Fruit fly (Drosophila melanogaster): Measurements from ENCODE around the gene CG31145.

CG31145 gene

dm6 chr3R:23694579-23695033 is 25.1 kb upstream of the CG31145 start, which contains the start of gene CG10254 (continued):
- peak; percentile 99 for TF ChIP-seq CG15514 (GFP tag; optimal IDR thresholded peaks at IDR 0.05)
- TF ChIP-seq phol (tag; optimal IDR thresholded peaks at IDR 0.05), result peak; percentile 28
- no peak for TF ChIP-seq Rfx (GFP tag; IDR thresholded peaks at IDR 0.05)
- TF ChIP-seq Ptx1 (GFP tag; IDR thresholded peaks at IDR 0.05), result no peak
- no peak for TF ChIP-seq CG6272 (GFP tag; IDR thresholded peaks at IDR 0.05)
- peak; percentile 95 for TF ChIP-seq grn (GFP tag; optimal IDR thresholded peaks at IDR 0.05)
- TF ChIP-seq CG3995 (GFP tag; optimal IDR thresholded peaks at IDR 0.05), result peak; percentile 50
- peak; percentile 35 for TF ChIP-seq CG12659 (GFP tag; optimal IDR thresholded peaks at IDR 0.05)
- TF ChIP-seq Stat92E (GFP tag; optimal IDR thresholded peaks at IDR 0.05), result no peak
- peak; percentile 55 for TF ChIP-seq bigmax (GFP tag; optimal IDR thresholded peaks at IDR 0.05)
- peak; percentile 33 for TF ChIP-seq CG7928 (GFP tag; optimal IDR thresholded peaks at IDR 0.05)
- peak; percentile 87 for TF ChIP-seq gfzf (GFP tag; optimal IDR thresholded peaks at IDR 0.05)
- TF ChIP-seq CG17385 (GFP tag; optimal IDR thresholded peaks at IDR 0.05), result no peak
- TF ChIP-seq stwl (tag; optimal IDR thresholded peaks at IDR 0.05), result peak; percentile 38
- TF ChIP-seq onecut (GFP tag; IDR thresholded peaks at IDR 0.05), result peak; percentile 64; the same call in 1 of the 2 replicates
- TF ChIP-seq E2f2 (GFP tag; IDR thresholded peaks at IDR 0.05), result peak; percentile 90
- peak; percentile 30 for TF ChIP-seq CG14710 (tag; optimal IDR thresholded peaks at IDR 0.05)
- TF ChIP-seq CG13287 (GFP tag; IDR thresholded peaks at IDR 0.05; ENCODE audit: partially characterized antibody), result peak; percentile 34; the same call in 1 of the 2 replicates
- no peak for TF ChIP-seq tll (GFP tag; optimal IDR thresholded peaks at IDR 0.05)
- peak; percentile 38; the same call in 1 of the 4 replicates for TF ChIP-seq chinmo (GFP tag; IDR thresholded peaks at IDR 0.05; ENCODE audit: partially characterized antibody)
- peak; percentile 45 for TF ChIP-seq YL-1 (GFP tag; optimal IDR thresholded peaks at IDR 0.05)

DNA sequence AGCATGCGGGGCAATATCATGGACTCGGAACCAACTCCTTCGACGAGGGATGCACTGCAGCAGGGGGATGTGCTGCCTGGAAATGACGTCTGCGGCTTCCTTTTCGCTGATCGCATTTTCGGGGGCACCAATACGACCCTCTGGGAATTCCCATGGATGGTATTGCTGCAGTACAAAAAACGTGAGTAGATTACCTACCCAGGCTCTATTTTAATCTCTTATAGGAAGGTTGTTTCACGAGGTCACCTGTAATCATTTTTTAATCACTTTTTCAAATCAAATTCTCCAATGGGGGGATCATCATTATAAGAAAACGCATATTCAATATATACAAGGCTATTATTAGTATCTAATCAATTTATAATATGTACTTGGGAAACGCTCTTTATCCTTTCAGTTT is 17.5 kb upstream of the CG31145 start:
- TF ChIP-seq Ets65A (GFP tag), result peak; percentile 70
- no peak for TF ChIP-seq shn (GFP tag; optimal IDR thresholded peaks at IDR 0.05)

DNA sequence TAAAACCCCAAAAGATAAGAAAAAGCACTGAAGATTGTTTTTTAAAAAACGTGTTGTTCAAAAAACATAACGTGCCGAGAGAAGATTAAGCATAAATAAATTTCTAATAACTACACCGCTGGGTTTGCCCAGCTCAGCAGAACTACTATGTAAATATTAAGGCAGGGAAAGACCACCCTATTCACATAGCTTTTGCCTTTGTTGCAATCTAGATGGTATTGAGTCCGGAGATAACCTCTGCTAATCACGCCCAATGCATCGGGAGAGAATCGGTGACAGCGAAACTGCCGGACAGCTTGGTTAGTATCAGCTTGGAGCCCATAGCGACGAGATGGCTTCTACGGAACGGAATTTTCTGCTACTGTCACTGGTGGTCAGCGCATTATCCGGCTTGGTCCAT is 16.5 kb upstream of the CG31145 start, which contains the start of gene SPE:
Gene SPE (plus strand): TSS at position 301 of the 400 bp plus-strand sequence.
- no peak for TF ChIP-seq cad (GFP tag; optimal IDR thresholded peaks at IDR 0.05)
- TF ChIP-seq CG34376 (GFP tag; optimal IDR thresholded peaks at IDR 0.05), result peak; percentile 9
- no peak for TF ChIP-seq CG18764 (GFP tag; optimal IDR thresholded peaks at IDR 0.05)

- no peak for TF ChIP-seq C15 (GFP tag; IDR thresholded peaks at IDR 0.05)
- TF ChIP-seq CG14050 (GFP tag; IDR thresholded peaks at IDR 0.05), result no peak
- TF ChIP-seq chm (GFP tag; IDR thresholded peaks at IDR 0.05), result no peak
- TF ChIP-seq vnd (GFP tag; IDR thresholded peaks at IDR 0.05; ENCODE audit: partially characterized antibody), result no peak
- TF ChIP-seq CG31224 (GFP tag; IDR thresholded peaks at IDR 0.05), result no peak
- TF ChIP-seq ara (GFP tag; IDR thresholded peaks at IDR 0.05), result no peak
- no peak for TF ChIP-seq MESR4 (GFP tag; optimal IDR thresholded peaks at IDR 0.05)
These were observed 14.3 kb upstream of the CG31145 start, which contains the start of gene CG18754 for dm6 chr3R:23683757-23684156. Gene CG18754, plus strand, starts transcription at chr3R:23684057.

- TF ChIP-seq nmo (GFP tag; optimal IDR thresholded peaks at IDR 0.05) (no peak), tgo (GFP tag; IDR thresholded peaks at IDR 0.05) (no peak), Lhr (GFP tag; optimal IDR thresholded peaks at IDR 0.05) (no peak), chif (GFP tag; optimal IDR thresholded peaks at IDR 0.05) (no peak), CG14965 (GFP tag; optimal IDR thresholded peaks at IDR 0.05; ENCODE audit: borderline replicate concordance) (no peak), CG10654 (GFP tag; optimal IDR thresholded peaks at IDR 0.05) (no peak), ci (GFP tag; IDR thresholded peaks at IDR 0.05) (no peak), gcm2 (GFP tag; optimal IDR thresholded peaks at IDR 0.05) (no peak), CG16815 (GFP tag; optimal IDR thresholded peaks at IDR 0.05) (no peak), Rfx (GFP tag; IDR thresholded peaks at IDR 0.05) (no peak), Hsf (GFP tag; optimal IDR thresholded peaks at IDR 0.05) (no peak), lab (GFP tag; optimal IDR thresholded peaks at IDR 0.05) (no peak), CG2199 (GFP tag; IDR thresholded peaks at IDR 0.05) (no peak), CoRest (tag; optimal IDR thresholded peaks at IDR 0.05) (no peak)
These were observed 12.7 kb upstream of the CG31145 start, which contains the start of gene CG16710 for dm6 chr3R:23682203-23682602. Gene CG16710, plus strand, starts transcription at chr3R:23682503.

Data from whole organism, embryonic.